Fruit fly (Drosophila melanogaster) whole organism, adult: Measurements from ENCODE around the gene CG43407.

Experiments
- CG11617 ChIP-seq: fragments of 200-800 bp; sonication (Bioruptor generic); optimal IDR thresholded peaks from 2 replicates; lab custom pipeline; 2017; ENCODE audit warnings: mild to moderate bottlenecking, missing biosample characterization, missing genetic modification reagents, missing genetic modification characterization
- CG12768 ChIP-seq: fragments of 200-800 bp; sonication (Bioruptor generic); optimal IDR thresholded peaks from 2 replicates; lab custom pipeline; 2017; ENCODE audit warnings: missing biosample characterization, missing genetic modification characterization, mild to moderate bottlenecking, moderate library complexity, missing genetic modification reagents
- CG1620 ChIP-seq: fragments of 200-800 bp; sonication (Bioruptor generic); optimal IDR thresholded peaks from 2 replicates; lab custom pipeline; 2016; ENCODE audit warnings: missing biosample characterization, missing genetic modification characterization
- CG33017 ChIP-seq: fragments of 200-800 bp; sonication (Bioruptor generic); optimal IDR thresholded peaks from 2 replicates; lab custom pipeline; 2018; ENCODE audit warnings: missing biosample characterization, mild to moderate bottlenecking, missing genetic modification characterization, moderate library complexity
- Clk ChIP-seq: fragments of 200-800 bp; sonication (Bioruptor generic); optimal IDR thresholded peaks from 2 replicates; lab custom pipeline; 2017; ENCODE audit warnings: missing biosample characterization, missing genetic modification characterization
- Mnt ChIP-seq: fragments of 200-800 bp; sonication (Bioruptor generic); optimal IDR thresholded peaks from 2 replicates; lab custom pipeline; 2016; ENCODE audit warnings: missing biosample characterization, mild to moderate bottlenecking, missing genetic modification characterization
- bab1 ChIP-seq: fragments of 200-800 bp; sonication (Bioruptor generic); optimal IDR thresholded peaks from 3 replicates; lab custom pipeline; 2019; ENCODE audit warnings: missing biosample characterization, mild to moderate bottlenecking, missing genetic modification characterization, moderate library complexity
- cnc ChIP-seq, 2 experiments: fragments of >200 bp; optimal IDR thresholded peaks; 2 replicates each; lab custom pipeline; 2017
- kay ChIP-seq: fragments of 200-800 bp; sonication (Bioruptor generic); peaks from one replicate; lab custom pipeline; 2016; ENCODE audit warnings: missing biosample characterization, missing genetic modification characterization, borderline replicate concordance
- toe ChIP-seq: fragments of 200-800 bp; sonication (Bioruptor generic); optimal IDR thresholded peaks from 2 replicates; lab custom pipeline; 2016; ENCODE audit warnings: missing biosample characterization, missing genetic modification characterization

DNA sequence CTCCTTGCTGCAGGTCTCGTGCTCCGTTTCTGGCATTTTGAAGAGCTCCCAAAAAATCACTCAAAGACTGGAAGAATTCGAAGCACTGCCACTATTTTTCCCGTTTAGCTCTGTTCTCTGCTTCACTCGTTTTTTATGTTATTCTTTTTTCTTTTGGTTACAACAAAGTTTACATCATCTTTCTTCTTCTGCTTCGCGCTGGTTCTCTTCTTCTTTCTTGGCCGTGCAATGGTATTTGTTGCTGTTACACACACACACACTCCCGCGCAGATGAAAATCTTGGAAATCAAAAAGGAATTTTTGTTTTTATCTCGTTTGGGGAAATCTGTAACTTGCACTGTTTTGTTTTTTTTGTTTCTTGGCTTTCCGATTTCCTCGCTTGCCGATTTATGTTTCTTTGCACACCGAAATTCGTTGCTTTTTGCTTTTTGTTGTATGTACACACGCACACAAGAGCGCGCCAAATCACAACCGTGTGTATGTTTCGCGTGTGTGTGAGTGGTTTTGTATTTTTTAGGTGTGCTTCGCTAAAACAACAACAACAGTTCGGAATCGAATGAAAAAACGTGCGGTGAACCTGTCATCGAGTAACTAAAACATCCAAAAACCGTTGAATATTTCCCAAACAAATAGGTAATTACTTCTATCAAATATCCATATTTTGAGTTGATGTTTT lies 32.6 kb upstream of the CG43407 start:
- no peak for TF ChIP-seq bab1 (GFP tag; lab: Kevin White, UChicago)
- TF ChIP-seq Clk = no peak
- TF ChIP-seq CG12768 = no peak
- TF ChIP-seq kay (GFP tag; lab: Kevin White, UChicago) = no peak
- no peak for TF ChIP-seq toe (GFP tag; lab: Kevin White, UChicago)
- TF ChIP-seq cnc (optimal IDR thresholded peaks at IDR 0.05; lab: Kevin White, UChicago) = no peak
- no peak for TF ChIP-seq Mnt (GFP tag; lab: Kevin White, UChicago)
- TF ChIP-seq CG33017 (tag; lab: Kevin White, UChicago) = no peak
- TF ChIP-seq CG11617 (GFP tag; lab: Kevin White, UChicago) = no peak
- no peak for TF ChIP-seq CG1620 (GFP tag; lab: Kevin White, UChicago)
